Fruit fly (Drosophila melanogaster): ENCODE results near the gene CG13392.

DNA sequence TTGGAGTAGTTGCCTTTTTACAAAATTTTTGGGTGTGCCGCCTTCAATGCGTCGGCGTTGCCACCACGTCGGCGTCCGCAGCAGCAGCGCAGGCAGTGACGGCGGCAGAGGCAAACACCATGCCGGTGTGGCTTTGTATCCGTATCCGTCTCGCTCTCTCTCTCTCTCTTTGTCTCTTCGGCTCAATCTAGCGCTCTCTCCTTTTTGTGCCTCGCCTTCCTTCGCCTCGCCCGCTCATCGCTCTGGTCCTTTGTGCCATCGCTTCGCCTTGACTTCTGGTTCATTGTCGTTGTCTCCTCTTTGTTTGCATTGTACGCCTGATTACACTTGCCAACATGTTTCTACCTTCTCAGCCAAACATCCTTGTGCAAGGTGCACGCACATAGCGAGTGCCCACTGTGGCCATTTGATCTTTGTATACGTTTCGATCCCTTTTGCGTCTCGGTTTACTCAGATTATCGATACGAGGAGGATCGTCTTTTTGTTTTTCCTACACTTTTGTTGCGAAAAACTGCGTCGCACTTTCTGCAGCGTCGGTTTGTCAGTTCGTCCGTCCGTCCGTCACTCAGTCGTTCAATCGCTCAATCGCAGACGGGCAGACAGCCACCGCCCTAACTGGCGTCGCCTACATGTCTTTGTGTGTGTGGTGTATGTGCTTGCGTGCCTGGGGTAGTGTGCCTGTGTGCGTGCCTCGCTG, 33.9 kb upstream of the CG13392 start:
- peak; percentile 69 for TF ChIP-seq Snoo (tag; optimal IDR thresholded peaks at IDR 0.05)
- no peak for TF ChIP-seq CG10348 (GFP tag; IDR thresholded peaks at IDR 0.05)
- peak; percentile 69 for TF ChIP-seq CG8159 (tag; optimal IDR thresholded peaks at IDR 0.05)
- TF ChIP-seq EcR (GFP tag; optimal IDR thresholded peaks at IDR 0.05), result peak; percentile 97
- peak; percentile 68 for TF ChIP-seq Pif1B (GFP tag; optimal IDR thresholded peaks at IDR 0.05)
- peak; percentile 65 for TF ChIP-seq CG17806 (tag; optimal IDR thresholded peaks at IDR 0.05)
- peak; percentile 0 for TF ChIP-seq D1 (tag; optimal IDR thresholded peaks at IDR 0.05)
- TF ChIP-seq Pif1A (GFP tag; optimal IDR thresholded peaks at IDR 0.05), result peak; percentile 82
- peak; percentile 65 for TF ChIP-seq CG9948 (tag; optimal IDR thresholded peaks at IDR 0.05)
